Fruit fly (Drosophila melanogaster) whole organism, embryonic: ENCODE data around the gene Sec22.

Experiments
- CG4617 ChIP-seq: fragments of 200-800 bp; sonication (Bioruptor generic); optimal IDR thresholded peaks from 3 replicates; lab custom pipeline; 2016; ENCODE audit warnings: missing biosample characterization, missing genetic modification characterization, borderline replicate concordance
- Dip2 ChIP-seq: fragments of 200-800 bp; sonication (Bioruptor generic); IDR thresholded peaks from 2 replicates; pipeline ENCODE4 v1.3.6; 2022; ENCODE audit warnings: missing biosample characterization, missing genetic modification characterization
- E2f2 ChIP-seq: fragments of 200-800 bp; sonication (Bioruptor generic); IDR thresholded peaks from 2 replicates; pipeline ENCODE4 v1.3.6; 2022; ENCODE audit warnings: missing biosample characterization, missing genetic modification characterization
- Hr51 ChIP-seq, 2 experiments: fragments of 200-800 bp; sonication (Bioruptor generic); optimal IDR thresholded peaks; 2 replicates in 1 of 2; 3 replicates in 1 of 2; lab custom pipeline; 2016 to 2018; ENCODE audit warnings: missing biosample characterization in 2 of 2, missing genetic modification characterization in 2 of 2, mild to moderate bottlenecking in 1 of 2, moderate library complexity in 1 of 2
- MTF-1 ChIP-seq: fragments of 200-800 bp; sonication (Bioruptor generic); optimal IDR thresholded peaks from 2 replicates; lab custom pipeline; 2018; ENCODE audit warnings: missing biosample characterization, mild to moderate bottlenecking, missing genetic modification characterization, borderline replicate concordance
- Nf-YA ChIP-seq: fragments of 200-800 bp; sonication (Bioruptor generic); IDR thresholded peaks from 2 replicates; pipeline ENCODE4 v1.3.6; 2022; ENCODE audit warnings: missing biosample characterization, missing genetic modification characterization

dm6 chrX:768480-769123, 37.3 kb upstream of the Sec22 start:
- TF ChIP-seq CG4617 (no peak), Nf-YA (GFP tag; lab: Robert Waterston, UW) (no peak), MTF-1 (GFP tag; lab: Kevin White, UChicago) (no peak), Hr51 (GFP tag; optimal IDR thresholded peaks at IDR 0.05; lab: Kevin White, UChicago) (no peak), E2f2 (no peak), Dip2 (GFP tag; lab: Robert Waterston, UW) (no peak)
